Worm (Caenorhabditis elegans) whole organism, mixed stage, embryonic: Measurements from ENCODE around the gene C50F4.12.

Experiments
- M03D4.4 ChIP-seq: sonication (generic microtip); optimal IDR thresholded peaks from 2 replicates; lab custom pipeline; 2017; ENCODE audit warnings: mild to moderate bottlenecking, missing genetic modification characterization, missing compliant biosample characterization
- bed-3 ChIP-seq: fragments of 200-800 bp; sonication (Bioruptor generic); optimal IDR thresholded peaks from 3 replicates; lab custom pipeline; 2018; ENCODE audit warnings: mild to moderate bottlenecking, missing genetic modification characterization, moderate library complexity, missing compliant biosample characterization
- blmp-1 ChIP-seq: fragments of 150-350 bp; optimal IDR thresholded peaks from 2 replicates; lab custom pipeline; 2014; ENCODE audit warnings: missing biosample characterization, missing genetic modification characterization
- ceh-39 ChIP-seq: fragments of 150-350 bp; optimal IDR thresholded peaks from 2 replicates; lab custom pipeline; 2014; ENCODE audit warnings: missing biosample characterization, missing genetic modification characterization
- ceh-43 ChIP-seq: fragments of 200-800 bp; sonication (Bioruptor generic); optimal IDR thresholded peaks from 2 replicates; lab custom pipeline; 2018; ENCODE audit warnings: mild to moderate bottlenecking, missing genetic modification characterization, moderate library complexity, missing compliant biosample characterization
- ceh-83 ChIP-seq: fragments of 200-800 bp; sonication (Bioruptor generic); optimal IDR thresholded peaks from 2 replicates; lab custom pipeline; 2018; ENCODE audit warnings: mild to moderate bottlenecking, missing genetic modification characterization, missing compliant biosample characterization
- cnd-1 ChIP-seq: fragments of 200-800 bp; sonication (Bioruptor generic); optimal IDR thresholded peaks from 2 replicates; lab custom pipeline; 2018; ENCODE audit warnings: mild to moderate bottlenecking, missing genetic modification characterization, missing compliant biosample characterization
- drap-1 ChIP-seq: fragments of 200-800 bp; sonication (Bioruptor generic); optimal IDR thresholded peaks from 3 replicates; lab custom pipeline; 2018; ENCODE audit warnings: mild to moderate bottlenecking, missing genetic modification characterization, missing compliant biosample characterization
- elt-1 ChIP-seq: sonication (generic microtip); optimal IDR thresholded peaks from 2 replicates; lab custom pipeline; 2017; ENCODE audit warnings: missing genetic modification characterization, mild to moderate bottlenecking, missing compliant biosample characterization, antibody characterized with exemption, moderate library complexity, borderline replicate concordance; ENCODE audit not compliant: insufficient read depth
- flh-1 ChIP-seq: fragments of 200-800 bp; sonication (Bioruptor generic); optimal IDR thresholded peaks from 2 replicates; lab custom pipeline; 2018; ENCODE audit warnings: mild to moderate bottlenecking, missing genetic modification characterization, moderate library complexity, missing compliant biosample characterization
- ham-2 ChIP-seq: fragments of 200-800 bp; sonication (Bioruptor generic); optimal IDR thresholded peaks from 2 replicates; lab custom pipeline; 2018; ENCODE audit warnings: mild to moderate bottlenecking, missing genetic modification characterization, missing compliant biosample characterization
- hlh-1 ChIP-seq: fragments of 150-350 bp; optimal IDR thresholded peaks from 2 replicates; lab custom pipeline; 2014; ENCODE audit warnings: missing biosample characterization, missing genetic modification reagents, missing genetic modification characterization
- lin-13 ChIP-seq: fragments of 150-350 bp; optimal IDR thresholded peaks from 2 replicates; lab custom pipeline; 2014; ENCODE audit warnings: missing biosample characterization, missing genetic modification characterization
- lin-32 ChIP-seq: fragments of 200-800 bp; sonication (Bioruptor generic); optimal IDR thresholded peaks from 2 replicates; lab custom pipeline; 2018; ENCODE audit warnings: mild to moderate bottlenecking, missing genetic modification characterization, missing compliant biosample characterization
- mab-5 ChIP-seq: fragments of 150-350 bp; optimal IDR thresholded peaks from 2 replicates; lab custom pipeline; 2014; ENCODE audit warnings: missing biosample characterization, missing genetic modification characterization
- mls-2 ChIP-seq: sonication (generic microtip); optimal IDR thresholded peaks from 2 replicates; lab custom pipeline; 2016; ENCODE audit warnings: mild to moderate bottlenecking, missing genetic modification characterization, moderate library complexity, missing compliant biosample characterization
- nhr-12 ChIP-seq: fragments of 150-350 bp; optimal IDR thresholded peaks from 2 replicates; lab custom pipeline; 2014; ENCODE audit warnings: missing biosample characterization, missing genetic modification characterization
- nhr-2 ChIP-seq: fragments of 150-350 bp; optimal IDR thresholded peaks from 2 replicates; lab custom pipeline; 2014; ENCODE audit warnings: missing biosample characterization, missing genetic modification characterization
- nhr-237 ChIP-seq: fragments of 150-350 bp; optimal IDR thresholded peaks from 2 replicates; lab custom pipeline; 2014; ENCODE audit warnings: missing biosample characterization, missing genetic modification characterization
- nhr-28 ChIP-seq: fragments of 150-350 bp; optimal IDR thresholded peaks from 2 replicates; lab custom pipeline; 2014; ENCODE audit warnings: missing biosample characterization, missing genetic modification characterization
- nhr-76 ChIP-seq: sonication (generic microtip); optimal IDR thresholded peaks from 2 replicates; lab custom pipeline; 2017; ENCODE audit warnings: missing biosample characterization, missing genetic modification characterization
- pha-4 ChIP-seq: fragments of 150-350 bp; optimal IDR thresholded peaks from 2 replicates; lab custom pipeline; 2018; ENCODE audit warnings: missing biosample characterization, missing genetic modification reagents, missing genetic modification characterization
- sem-2 ChIP-seq: fragments of 200-800 bp; sonication (Bioruptor generic); optimal IDR thresholded peaks from 2 replicates; lab custom pipeline; 2018; ENCODE audit warnings: mild to moderate bottlenecking, missing genetic modification characterization, missing compliant biosample characterization
- snpc-4 ChIP-seq: fragments of 150-350 bp; optimal IDR thresholded peaks from 2 replicates; lab custom pipeline; 2014; ENCODE audit warnings: missing biosample characterization, missing genetic modification characterization
- sptf-1 ChIP-seq: sonication (generic microtip); optimal IDR thresholded peaks from 2 replicates; lab custom pipeline; 2017; ENCODE audit warnings: mild to moderate bottlenecking, missing genetic modification characterization, moderate library complexity, missing compliant biosample characterization
- tbx-8 ChIP-seq: fragments of 200-800 bp; sonication (Bioruptor generic); optimal IDR thresholded peaks from 2 replicates; lab custom pipeline; 2018; ENCODE audit warnings: mild to moderate bottlenecking, missing genetic modification characterization, moderate library complexity, missing compliant biosample characterization
- unc-120 ChIP-seq: sonication (generic microtip); optimal IDR thresholded peaks from 2 replicates; lab custom pipeline; 2017; ENCODE audit warnings: missing genetic modification characterization, missing compliant biosample characterization; ENCODE audit not compliant: poor library complexity, severe bottlenecking
- unc-39 ChIP-seq: fragments of 150-350 bp; optimal IDR thresholded peaks from 2 replicates; lab custom pipeline; 2014; ENCODE audit warnings: missing biosample characterization, missing genetic modification characterization
- unc-62 ChIP-seq: fragments of 150-350 bp; optimal IDR thresholded peaks from 2 replicates; lab custom pipeline; 2014; ENCODE audit warnings: missing biosample characterization, missing genetic modification reagents, missing genetic modification characterization
- zip-8 ChIP-seq: fragments of 150-350 bp; optimal IDR thresholded peaks from 2 replicates; lab custom pipeline; 2014; ENCODE audit warnings: missing biosample characterization, missing genetic modification characterization
- ztf-11 ChIP-seq: fragments of 150-350 bp; optimal IDR thresholded peaks from 2 replicates; lab custom pipeline; 2014; ENCODE audit warnings: missing biosample characterization, missing genetic modification characterization

Gene C50F4.12

ce11 chrV:9496742-9497141, 42.8 kb downstream of the C50F4.12 start, which contains the start of gene gsnl-1:
gsnl-1 (plus strand) TSS chrV:9497042.
- TF ChIP-seq nhr-237 (no peak), bed-3 (no peak), mls-2 (tag; lab: Kevin White, UChicago) (no peak), ztf-11 (no peak)
- TF ChIP-seq, all 35 proteins: peak for 0

- TF ChIP-seq lin-13 (tag; lab: Kevin White, UChicago) = no peak
- TF ChIP-seq mls-2 (tag; lab: Kevin White, UChicago) = no peak
- TF ChIP-seq drap-1 (GFP tag; lab: Kevin White, UChicago) = no peak
- no peak for TF ChIP-seq ham-2 (GFP tag; lab: Kevin White, UChicago)
- no peak for TF ChIP-seq sem-2 (GFP tag; lab: Kevin White, UChicago)
- no peak for TF ChIP-seq sptf-1 (tag; lab: Kevin White, UChicago)
- no peak for TF ChIP-seq unc-120
- TF ChIP-seq flh-1 (GFP tag; lab: Kevin White, UChicago) = no peak
- no peak for TF ChIP-seq ceh-43 (GFP tag; lab: Kevin White, UChicago)
- no peak for TF ChIP-seq lin-32 (GFP tag; lab: Kevin White, UChicago)
- TF ChIP-seq ceh-39 = no peak
- TF ChIP-seq nhr-76 (tag; lab: Kevin White, UChicago) = no peak
- TF ChIP-seq elt-1 (tag; lab: Kevin White, UChicago) = no peak
- TF ChIP-seq M03D4.4 (tag; lab: Kevin White, UChicago) = no peak
- TF ChIP-seq zip-8 (tag; lab: Kevin White, UChicago) = no peak
Observed at ce11 chrV:9492460-9492859, 47.1 kb downstream of the C50F4.12 start.

ce11 chrV:9491440-9492160, 47.9 kb downstream of the C50F4.12 start, which contains the start of gene K06A4.7:
K06A4.7 (minus strand) TSS chrV:9491490.
- TF ChIP-seq blmp-1 (tag; lab: Kevin White, UChicago) (no peak), zip-8 (tag; lab: Kevin White, UChicago) (no peak), ceh-83 (GFP tag; lab: Kevin White, UChicago) (no peak), nhr-237 (no peak), nhr-12 (no peak), unc-39 (tag; lab: Kevin White, UChicago) (no peak), nhr-2 (no peak), sem-2 (GFP tag; lab: Kevin White, UChicago) (no peak), bed-3 (no peak), ztf-11 (no peak), mls-2 (tag; lab: Kevin White, UChicago) (no peak), tbx-8 (no peak), hlh-1 (tag; lab: Kevin White, UChicago) (no peak)

- no peak for TF ChIP-seq ceh-39
- TF ChIP-seq ceh-83 (GFP tag; lab: Kevin White, UChicago) = no peak
- no peak for TF ChIP-seq nhr-237
- no peak for TF ChIP-seq nhr-2
- no peak for TF ChIP-seq nhr-12
- TF ChIP-seq mab-5 (tag; lab: Kevin White, UChicago) = no peak
- no peak for TF ChIP-seq bed-3
- no peak for TF ChIP-seq sptf-1 (tag; lab: Kevin White, UChicago)
- TF ChIP-seq lin-32 (GFP tag; lab: Kevin White, UChicago) = no peak
- no peak for TF ChIP-seq zip-8 (tag; lab: Kevin White, UChicago)
- no peak for TF ChIP-seq pha-4 (tag; lab: Kevin White, UChicago)
- no peak for TF ChIP-seq unc-62 (GFP tag; lab: Kevin White, UChicago)
- no peak for TF ChIP-seq nhr-28 (tag; lab: Kevin White, UChicago)
- no peak for TF ChIP-seq snpc-4
- no peak for TF ChIP-seq cnd-1 (tag; lab: Kevin White, UChicago)
- no peak for TF ChIP-seq hlh-1 (tag; lab: Kevin White, UChicago)
- no peak for TF ChIP-seq tbx-8
- TF ChIP-seq, all 35 proteins: peak for 0
Observed at ce11 chrV:9489411-9489810, 50.1 kb downstream of the C50F4.12 start, which contains the start of gene K06A4.10. K06A4.10 (minus strand) TSS chrV:9489800.
